Fruit fly (Drosophila melanogaster) S2 (cell line): ENCODE results near the gene kmg.

ENCODE experiments used
- CG8478 ChIP-seq: fragments of >200 bp; optimal IDR thresholded peaks from 2 replicates; lab custom pipeline; 2018
- CTCF ChIP-seq, 2 experiments: fragments of >200 bp; optimal IDR thresholded peaks; 2 replicates each; lab custom pipeline; 2018

DNA sequence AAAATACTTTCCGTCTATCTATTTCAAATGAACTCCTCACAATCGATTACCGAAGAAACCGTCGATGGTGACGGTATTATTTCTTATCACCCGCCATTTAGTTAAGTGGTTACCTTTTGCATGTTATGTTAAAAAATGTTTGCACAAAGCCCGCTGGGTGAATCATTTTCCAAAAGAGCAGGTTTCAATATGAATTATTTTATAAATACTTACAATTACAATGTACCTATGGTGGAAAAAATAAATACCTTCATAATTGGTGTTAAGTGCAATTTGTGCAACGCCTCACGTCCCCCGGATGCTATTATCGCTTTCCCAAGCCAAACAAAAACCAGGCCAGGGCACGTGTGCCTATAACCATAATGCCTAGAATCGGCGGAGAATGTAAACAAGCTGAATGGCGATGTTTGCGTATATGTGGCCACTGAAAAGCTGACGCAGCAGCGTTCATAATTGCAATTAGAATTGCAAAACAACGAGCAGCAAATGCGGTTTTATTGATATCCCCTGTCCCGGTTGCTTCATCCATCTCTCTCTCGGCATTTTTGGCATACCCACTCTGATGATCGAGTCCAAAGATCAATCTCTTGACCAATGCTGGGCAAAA, 46.6 kb downstream of the kmg start:
- TF ChIP-seq CG8478 (lab: Kevin White, UChicago) (no peak), CTCF (optimal IDR thresholded peaks at IDR 0.05; lab: Kevin White, UChicago) (no peak)
